Fruit fly (Drosophila melanogaster) whole organism, embryonic: ENCODE results near the gene tau.

ENCODE experiments used
- Antp ChIP-seq: fragments of 200-800 bp; sonication (Bioruptor generic); optimal IDR thresholded peaks from 3 replicates; lab custom pipeline; 2016; ENCODE audit warnings: missing biosample characterization, missing genetic modification characterization
- Bdp1 ChIP-seq: fragments of 200-800 bp; sonication (Bioruptor generic); optimal IDR thresholded peaks from 3 replicates; lab custom pipeline; 2016; ENCODE audit warnings: missing biosample characterization, missing genetic modification characterization
- CG10979 ChIP-seq: fragments of 200-800 bp; sonication (Bioruptor generic); optimal IDR thresholded peaks from 2 replicates; lab custom pipeline; 2018; ENCODE audit warnings: missing biosample characterization, mild to moderate bottlenecking, missing genetic modification characterization, moderate library complexity
- CG11723 ChIP-seq: fragments of 200-800 bp; sonication (Bioruptor generic); optimal IDR thresholded peaks from 2 replicates; lab custom pipeline; 2017; ENCODE audit warnings: missing biosample characterization, mild to moderate bottlenecking, missing genetic modification characterization
- CG12071 ChIP-seq: fragments of 200-800 bp; sonication (Bioruptor generic); optimal IDR thresholded peaks from 3 replicates; lab custom pipeline; 2018; ENCODE audit warnings: missing biosample characterization, mild to moderate bottlenecking, missing genetic modification characterization
- CG12299 ChIP-seq: fragments of 200-800 bp; sonication (Bioruptor generic); optimal IDR thresholded peaks from 2 replicates; lab custom pipeline; 2018; ENCODE audit warnings: missing biosample characterization, mild to moderate bottlenecking, missing genetic modification characterization
- CG15514 ChIP-seq: fragments of 200-800 bp; sonication (Bioruptor generic); optimal IDR thresholded peaks from 3 replicates; lab custom pipeline; 2017; ENCODE audit warnings: missing biosample characterization, missing genetic modification characterization, mild to moderate bottlenecking, moderate library complexity, missing genetic modification reagents
- CG16863 ChIP-seq: fragments of 200-800 bp; sonication (Bioruptor generic); optimal IDR thresholded peaks from 3 replicates; lab custom pipeline; 2016; ENCODE audit warnings: missing biosample characterization, missing genetic modification characterization
- CG2129 ChIP-seq: fragments of 200-800 bp; sonication (Bioruptor generic); IDR thresholded peaks from 2 replicates; pipeline ENCODE4 v1.3.6; 2022; ENCODE audit warnings: missing biosample characterization, missing genetic modification characterization; ENCODE audit not compliant: partially characterized antibody
- CG30020 ChIP-seq: fragments of 200-800 bp; optimal IDR thresholded peaks from 2 replicates; lab custom pipeline; 2019; ENCODE audit warnings: missing biosample characterization, mild to moderate bottlenecking, missing genetic modification characterization, moderate library complexity
- CG3407 ChIP-seq: fragments of 200-800 bp; sonication (Bioruptor generic); optimal IDR thresholded peaks from 2 replicates; lab custom pipeline; 2018; ENCODE audit warnings: missing biosample characterization, mild to moderate bottlenecking, missing genetic modification characterization
- CG3838 ChIP-seq: fragments of 200-800 bp; sonication (Bioruptor generic); optimal IDR thresholded peaks from 3 replicates; lab custom pipeline; 2016; ENCODE audit warnings: missing biosample characterization, missing genetic modification characterization
- CG4730 ChIP-seq: fragments of 200-800 bp; sonication (Bioruptor generic); IDR thresholded peaks from 2 replicates; pipeline ENCODE4 v1.3.6; 2022; ENCODE audit warnings: missing biosample characterization, missing genetic modification characterization
- CG6272 ChIP-seq: fragments of 200-800 bp; sonication (Bioruptor generic); IDR thresholded peaks from 2 replicates; pipeline ENCODE4 v1.3.6; 2022; ENCODE audit warnings: missing biosample characterization, missing genetic modification characterization
- CG8290 ChIP-seq, 3 experiments: fragments of 200-800 bp; sonication (Bioruptor generic); optimal IDR thresholded peaks; 2 replicates each; lab custom pipeline; 2016 to 2019; ENCODE audit warnings: missing biosample characterization in 3 of 3, missing genetic modification characterization in 3 of 3, mild to moderate bottlenecking in 2 of 3, moderate library complexity in 1 of 3
- CG9437 ChIP-seq: fragments of 200-800 bp; sonication (Bioruptor generic); optimal IDR thresholded peaks from 2 replicates; lab custom pipeline; 2018; ENCODE audit warnings: missing biosample characterization, mild to moderate bottlenecking, missing genetic modification characterization
- CG9932 ChIP-seq: fragments of 200-800 bp; sonication (Bioruptor generic); IDR thresholded peaks from 2 replicates; pipeline ENCODE4 v1.3.6; 2022; ENCODE audit warnings: missing biosample characterization, missing genetic modification characterization
- Dek ChIP-seq: fragments of 200-800 bp; sonication (Bioruptor generic); optimal IDR thresholded peaks from 3 replicates; lab custom pipeline; 2019; ENCODE audit warnings: missing biosample characterization, mild to moderate bottlenecking, missing genetic modification characterization, moderate library complexity
- Dip3 ChIP-seq: fragments of 200-800 bp; sonication (Bioruptor generic); optimal IDR thresholded peaks from 3 replicates; lab custom pipeline; 2016; ENCODE audit warnings: missing biosample characterization, missing genetic modification characterization
- Dref ChIP-seq: fragments of 200-800 bp; sonication (Bioruptor generic); IDR thresholded peaks from 2 replicates; pipeline ENCODE4 v1.3.6; 2022; ENCODE audit warnings: missing biosample characterization, missing genetic modification characterization
- HLH4C ChIP-seq: fragments of 200-800 bp; sonication (Bioruptor generic); IDR thresholded peaks from 3 replicates; pipeline ENCODE4 v1.3.6; 2022; ENCODE audit warnings: missing biosample characterization, missing genetic modification characterization; ENCODE audit not compliant: partially characterized antibody
- Hand ChIP-seq: fragments of 200-800 bp; sonication (Bioruptor generic); optimal IDR thresholded peaks from 2 replicates; lab custom pipeline; 2017; ENCODE audit warnings: mild to moderate bottlenecking, missing biosample characterization, missing genetic modification reagents, missing genetic modification characterization
- Hey ChIP-seq: fragments of 200-800 bp; sonication (Bioruptor generic); optimal IDR thresholded peaks from 3 replicates; lab custom pipeline; 2018; ENCODE audit warnings: missing biosample characterization, mild to moderate bottlenecking, missing genetic modification characterization
- Hsf ChIP-seq: fragments of 200-800 bp; sonication (Bioruptor generic); optimal IDR thresholded peaks from 3 replicates; lab custom pipeline; 2016; ENCODE audit warnings: missing biosample characterization, missing genetic modification characterization
- Med ChIP-seq: fragments of 200-800 bp; sonication (Bioruptor generic); peaks from one replicate; lab custom pipeline; 2016; ENCODE audit warnings: missing biosample characterization, missing genetic modification characterization, mild to moderate bottlenecking, inconsistent platforms, moderate library complexity
- Ravus ChIP-seq: fragments of 200-800 bp; sonication (Bioruptor generic); IDR thresholded peaks from 2 replicates; pipeline ENCODE4 v1.3.6; 2022; ENCODE audit warnings: missing biosample characterization, missing genetic modification characterization
- al ChIP-seq: fragments of 200-800 bp; sonication (Bioruptor generic); IDR thresholded peaks from 2 replicates; pipeline ENCODE4 v1.3.6; 2022; ENCODE audit warnings: missing biosample characterization, missing genetic modification characterization
- amos ChIP-seq: fragments of 200-800 bp; sonication (Bioruptor generic); IDR thresholded peaks from 2 replicates; pipeline ENCODE4 v1.3.6; 2022; ENCODE audit warnings: missing biosample characterization, missing genetic modification characterization; ENCODE audit not compliant: partially characterized antibody
- ara ChIP-seq: fragments of 200-800 bp; sonication (Bioruptor generic); IDR thresholded peaks from 2 replicates; pipeline ENCODE4 v1.3.6; 2022; ENCODE audit warnings: missing biosample characterization, missing genetic modification characterization
- bcd ChIP-seq: fragments of 200-800 bp; sonication (Bioruptor generic); optimal IDR thresholded peaks from 2 replicates; lab custom pipeline; 2017; ENCODE audit warnings: missing biosample characterization, mild to moderate bottlenecking, missing genetic modification characterization
- crp ChIP-seq, 2 experiments: fragments of 200-800 bp; sonication (Bioruptor generic); optimal IDR thresholded peaks; 2 replicates in 1 of 2; 3 replicates in 1 of 2; lab custom pipeline; 2017; ENCODE audit warnings: missing biosample characterization in 2 of 2, missing genetic modification characterization in 2 of 2, mild to moderate bottlenecking in 1 of 2, moderate library complexity in 1 of 2
- da ChIP-seq: fragments of 200-800 bp; sonication (Bioruptor generic); optimal IDR thresholded peaks from 2 replicates; lab custom pipeline; 2016; ENCODE audit warnings: missing biosample characterization, missing genetic modification characterization
- danr ChIP-seq: fragments of 200-800 bp; sonication (Bioruptor generic); IDR thresholded peaks from 2 replicates; pipeline ENCODE4 v1.3.6; 2022; ENCODE audit warnings: missing biosample characterization, missing genetic modification characterization
- esg ChIP-seq: fragments of 200-800 bp; sonication (Bioruptor generic); conservative IDR thresholded peaks from 2 replicates; pipeline ENCODE4 v1.3.6; 2022; ENCODE audit warnings: missing biosample characterization, missing genetic modification characterization
- knrl ChIP-seq: fragments of 200-800 bp; sonication (Bioruptor generic); IDR thresholded peaks from 3 replicates; pipeline ENCODE4 v1.3.6; 2022; ENCODE audit warnings: missing biosample characterization, missing genetic modification characterization; ENCODE audit not compliant: partially characterized antibody
- luna ChIP-seq: fragments of 200-800 bp; sonication (Bioruptor generic); optimal IDR thresholded peaks from 2 replicates; lab custom pipeline; 2016; ENCODE audit warnings: missing biosample characterization, missing genetic modification characterization
- mld ChIP-seq: fragments of 200-800 bp; sonication (Bioruptor generic); IDR thresholded peaks from 3 replicates; pipeline ENCODE4 v1.3.6; 2022; ENCODE audit warnings: missing biosample characterization, missing genetic modification characterization; ENCODE audit not compliant: partially characterized antibody
- odd ChIP-seq: fragments of 200-800 bp; sonication (Bioruptor generic); optimal IDR thresholded peaks from 2 replicates; lab custom pipeline; 2017; ENCODE audit warnings: missing biosample characterization, mild to moderate bottlenecking, missing genetic modification characterization
- pb ChIP-seq: fragments of 200-800 bp; sonication (Bioruptor generic); optimal IDR thresholded peaks from 3 replicates; lab custom pipeline; 2016; ENCODE audit warnings: missing biosample characterization, missing genetic modification characterization
- pita ChIP-seq: fragments of 200-800 bp; sonication (Bioruptor generic); optimal IDR thresholded peaks from 2 replicates; lab custom pipeline; 2017; ENCODE audit warnings: missing biosample characterization, mild to moderate bottlenecking, missing genetic modification characterization
- pros ChIP-seq: fragments of 200-800 bp; sonication (Bioruptor generic); optimal IDR thresholded peaks from 3 replicates; lab custom pipeline; 2019; ENCODE audit warnings: missing biosample characterization, mild to moderate bottlenecking, missing genetic modification characterization, moderate library complexity
- psq ChIP-seq: fragments of 200-800 bp; sonication (Bioruptor generic); optimal IDR thresholded peaks from 2 replicates; lab custom pipeline; 2017; ENCODE audit warnings: missing biosample characterization, missing genetic modification characterization
- shn ChIP-seq: fragments of 200-800 bp; sonication (Bioruptor generic); optimal IDR thresholded peaks from 3 replicates; lab custom pipeline; 2016; ENCODE audit warnings: missing biosample characterization, missing genetic modification characterization
- slbo ChIP-seq: fragments of 200-800 bp; sonication (Bioruptor generic); IDR thresholded peaks from 2 replicates; pipeline ENCODE4 v1.3.6; 2022; ENCODE audit warnings: missing biosample characterization, missing genetic modification characterization
- ssp ChIP-seq: fragments of 200-800 bp; sonication (Bioruptor generic); IDR thresholded peaks from 2 replicates; pipeline ENCODE4 v1.3.6; 2022; ENCODE audit warnings: missing biosample characterization, missing genetic modification characterization
- stwl ChIP-seq: fragments of 200-800 bp; sonication (Bioruptor generic); optimal IDR thresholded peaks from 3 replicates; lab custom pipeline; 2018; ENCODE audit warnings: missing biosample characterization, mild to moderate bottlenecking, missing genetic modification characterization, moderate library complexity
- tap ChIP-seq: fragments of 200-800 bp; optimal IDR thresholded peaks from 3 replicates; lab custom pipeline; 2019; ENCODE audit warnings: missing biosample characterization, mild to moderate bottlenecking, missing genetic modification characterization, moderate library complexity
- tx ChIP-seq: fragments of 200-800 bp; sonication (Bioruptor generic); optimal IDR thresholded peaks from 2 replicates; lab custom pipeline; 2016; ENCODE audit warnings: missing biosample characterization, missing genetic modification characterization
- wor ChIP-seq: fragments of 200-800 bp; sonication (Bioruptor generic); IDR thresholded peaks from 2 replicates; pipeline ENCODE4 v1.3.6; 2022; ENCODE audit warnings: missing biosample characterization, missing genetic modification characterization
- zen ChIP-seq: fragments of 200-800 bp; sonication (Bioruptor generic); optimal IDR thresholded peaks from 3 replicates; lab custom pipeline; 2018; ENCODE audit warnings: missing biosample characterization, mild to moderate bottlenecking, missing genetic modification characterization, moderate library complexity
- zfh2 ChIP-seq: fragments of 200-800 bp; sonication (Bioruptor generic); optimal IDR thresholded peaks from 2 replicates; lab custom pipeline; 2016; ENCODE audit warnings: missing biosample characterization, missing genetic modification characterization

The tau gene

dm6 chr3R:27613814-27614213 lies 43.0 kb downstream of the tau start (continued):
- TF ChIP-seq CG4730 = no peak
- no peak for TF ChIP-seq Dref (GFP tag; lab: Robert Waterston, UW)
- TF ChIP-seq zen (tag; lab: Kevin White, UChicago) = peak; percentile 1
- no peak for TF ChIP-seq Hey (tag; lab: Kevin White, UChicago)
- no peak for TF ChIP-seq tx (GFP tag; lab: Kevin White, UChicago)
- no peak for TF ChIP-seq CG9437
- TF ChIP-seq CG30020 = no peak
- no peak for TF ChIP-seq shn (GFP tag; lab: Kevin White, UChicago)
- TF ChIP-seq CG9932 = 0 out of 2 replicates have a peak, but pooled peaks have one; percentile 37
- TF ChIP-seq CG12299 (tag; lab: Kevin White, UChicago) = no peak
- no peak for TF ChIP-seq danr (GFP tag; lab: Robert Waterston, UW)
- peak; percentile 83 for TF ChIP-seq Med
- TF ChIP-seq CG3838 (GFP tag; lab: Kevin White, UChicago) = no peak
- TF ChIP-seq HLH4C (GFP tag; lab: Robert Waterston, UW) = no peak
- no peak for TF ChIP-seq da
- no peak for TF ChIP-seq Dek (tag; lab: Kevin White, UChicago)
- TF ChIP-seq odd (GFP tag; lab: Kevin White, UChicago) = no peak
- no peak for TF ChIP-seq knrl
- no peak for TF ChIP-seq Antp
- no peak for TF ChIP-seq psq (GFP tag; lab: Kevin White, UChicago)
- TF ChIP-seq CG16863 = no peak
- no peak for TF ChIP-seq al
- no peak for TF ChIP-seq luna (GFP tag; lab: Kevin White, UChicago)
- TF ChIP-seq pros (GFP tag; lab: Kevin White, UChicago) = no peak
- no peak for TF ChIP-seq zfh2 (GFP tag; lab: Kevin White, UChicago)
- peak; percentile 30 for TF ChIP-seq tap
- no peak for TF ChIP-seq CG15514 (GFP tag; lab: Kevin White, UChicago)
- TF ChIP-seq esg (GFP tag; lab: Robert Waterston, UW) = peak; percentile 37
- peak; percentile 27 for TF ChIP-seq bcd (GFP tag; lab: Kevin White, UChicago)
- TF ChIP-seq slbo (GFP tag; lab: Robert Waterston, UW) = peak; percentile 52
- TF ChIP-seq ssp (GFP tag; lab: Robert Waterston, UW) = no peak
- no peak for TF ChIP-seq amos (GFP tag; lab: Robert Waterston, UW)
- TF ChIP-seq Dip3 (GFP tag; lab: Kevin White, UChicago) = no peak
- TF ChIP-seq Hsf (GFP tag; lab: Kevin White, UChicago) = no peak
- no peak for TF ChIP-seq CG10979 (tag; lab: Kevin White, UChicago)
- TF ChIP-seq wor (GFP tag; lab: Robert Waterston, UW) = no peak
- TF ChIP-seq pita (GFP tag; lab: Kevin White, UChicago) = no peak
- TF ChIP-seq Ravus (GFP tag; lab: Robert Waterston, UW) = no peak
- peak; percentile 13 for TF ChIP-seq CG12071 (GFP tag; lab: Kevin White, UChicago)
- no peak for TF ChIP-seq CG11723 (GFP tag; lab: Kevin White, UChicago)
- no peak for TF ChIP-seq Hand (GFP tag; lab: Kevin White, UChicago)
- TF ChIP-seq Bdp1 = no peak
- no peak for TF ChIP-seq pb (GFP tag; lab: Kevin White, UChicago)
- no peak for TF ChIP-seq mld (GFP tag; lab: Robert Waterston, UW)
- TF ChIP-seq CG2129 (GFP tag; lab: Robert Waterston, UW) = no peak
- TF ChIP-seq stwl (tag; lab: Kevin White, UChicago) = no peak
- no peak for TF ChIP-seq CG6272
- TF ChIP-seq CG8290 (GFP tag; optimal IDR thresholded peaks at IDR 0.05; lab: Kevin White, UChicago) = no peak
- no peak for TF ChIP-seq CG8290 (tag; optimal IDR thresholded peaks at IDR 0.05; lab: Kevin White, UChicago)
- TF ChIP-seq crp (GFP tag; optimal IDR thresholded peaks at IDR 0.05; lab: Kevin White, UChicago) = no peak
- no peak for TF ChIP-seq CG3407
- TF ChIP-seq ara = no peak
